Worm (Caenorhabditis elegans): ENCODE results near the gene vps-16.

ce11 chrIII:6421973-6422511, 11.0 kb upstream of the vps-16 start:
- TF ChIP-seq snpc-4 (tag; optimal IDR thresholded peaks at IDR 0.05) (no peak), C34B4.2 (tag; optimal IDR thresholded peaks at IDR 0.05) (no peak), unc-62 (GFP tag; optimal IDR thresholded peaks at IDR 0.05) (no peak)
